Fruit fly (Drosophila melanogaster) whole organism, embryonic: Measurements from ENCODE around the gene Eip93F.

Source experiments
- Antp ChIP-seq: fragments of 200-800 bp; sonication (Bioruptor generic); optimal IDR thresholded peaks from 3 replicates; lab custom pipeline; 2016; ENCODE audit warnings: missing biosample characterization, missing genetic modification characterization
- Atf-2 ChIP-seq: fragments of 200-800 bp; sonication (Bioruptor generic); optimal IDR thresholded peaks from 2 replicates; lab custom pipeline; 2016; ENCODE audit warnings: missing biosample characterization, missing genetic modification characterization
- CG10321 ChIP-seq: fragments of 200-800 bp; sonication (Bioruptor generic); IDR thresholded peaks from 2 replicates; pipeline ENCODE4 v1.3.6; 2022; ENCODE audit warnings: missing biosample characterization, missing genetic modification characterization
- CG10565 ChIP-seq: fragments of 200-800 bp; sonication (Bioruptor generic); optimal IDR thresholded peaks from 3 replicates; lab custom pipeline; 2016; ENCODE audit warnings: missing biosample characterization, mild to moderate bottlenecking, missing genetic modification characterization
- CG11560 ChIP-seq: fragments of 200-800 bp; sonication (Bioruptor generic); IDR thresholded peaks from 3 replicates; pipeline ENCODE4 v1.3.6; 2022; ENCODE audit warnings: missing biosample characterization, missing genetic modification characterization
- CG12155 ChIP-seq: fragments of 200-800 bp; sonication (Bioruptor generic); optimal IDR thresholded peaks from 3 replicates; lab custom pipeline; 2016; ENCODE audit warnings: missing biosample characterization, missing genetic modification characterization
- CG12391 ChIP-seq: fragments of 200-800 bp; sonication (Bioruptor generic); optimal IDR thresholded peaks from 3 replicates; lab custom pipeline; 2018; ENCODE audit warnings: missing biosample characterization, mild to moderate bottlenecking, missing genetic modification characterization, moderate library complexity
- CG16863 ChIP-seq: fragments of 200-800 bp; sonication (Bioruptor generic); optimal IDR thresholded peaks from 3 replicates; lab custom pipeline; 2016; ENCODE audit warnings: missing biosample characterization, missing genetic modification characterization
- CG17186 ChIP-seq: fragments of 200-800 bp; sonication (Bioruptor generic); optimal IDR thresholded peaks from 3 replicates; lab custom pipeline; 2017; ENCODE audit warnings: missing biosample characterization, missing genetic modification reagents, missing genetic modification characterization
- CG17385 ChIP-seq: fragments of 200-800 bp; sonication (Bioruptor generic); optimal IDR thresholded peaks from 3 replicates; lab custom pipeline; 2018; ENCODE audit warnings: missing biosample characterization, mild to moderate bottlenecking, missing genetic modification characterization
- CG18262 ChIP-seq: fragments of 200-800 bp; optimal IDR thresholded peaks from 3 replicates; lab custom pipeline; 2019; ENCODE audit warnings: missing biosample characterization, mild to moderate bottlenecking, missing genetic modification characterization, moderate library complexity
- CG34224 ChIP-seq: fragments of 200-800 bp; sonication (Bioruptor generic); IDR thresholded peaks from 3 replicates; pipeline ENCODE4 v1.3.6; 2022; ENCODE audit warnings: missing biosample characterization, missing genetic modification characterization; ENCODE audit not compliant: partially characterized antibody
- CG4854 ChIP-seq: fragments of 200-800 bp; sonication (Bioruptor generic); optimal IDR thresholded peaks from 2 replicates; lab custom pipeline; 2016; ENCODE audit warnings: missing biosample characterization, missing genetic modification characterization, inconsistent platforms
- CG6683 ChIP-seq: fragments of 200-800 bp; sonication (Bioruptor generic); optimal IDR thresholded peaks from 2 replicates; lab custom pipeline; 2017; ENCODE audit warnings: missing biosample characterization, mild to moderate bottlenecking, missing genetic modification characterization, missing genetic modification reagents
- CG7271 ChIP-seq: fragments of 200-800 bp; sonication (Bioruptor generic); optimal IDR thresholded peaks from 2 replicates; lab custom pipeline; 2018; ENCODE audit warnings: missing biosample characterization, mild to moderate bottlenecking, missing genetic modification characterization, moderate library complexity
- CG8944 ChIP-seq: fragments of 200-800 bp; sonication (Bioruptor generic); optimal IDR thresholded peaks from 3 replicates; lab custom pipeline; 2016; ENCODE audit warnings: missing biosample characterization, missing genetic modification characterization
- Chrac-16 ChIP-seq: fragments of 200-800 bp; sonication (Bioruptor generic); optimal IDR thresholded peaks from 3 replicates; lab custom pipeline; 2016; ENCODE audit warnings: missing biosample characterization, missing genetic modification characterization
- Dad ChIP-seq: fragments of 200-800 bp; sonication (Bioruptor generic); optimal IDR thresholded peaks from 3 replicates; lab custom pipeline; 2016; ENCODE audit warnings: missing biosample characterization, missing genetic modification characterization
- Ets97D ChIP-seq: fragments of 200-800 bp; sonication (Bioruptor generic); optimal IDR thresholded peaks from 3 replicates; lab custom pipeline; 2016; ENCODE audit warnings: missing biosample characterization, missing genetic modification characterization
- HHEX ChIP-seq: fragments of 200-800 bp; sonication (Bioruptor generic); optimal IDR thresholded peaks from 3 replicates; lab custom pipeline; 2017; ENCODE audit warnings: missing biosample characterization, mild to moderate bottlenecking, missing genetic modification characterization, missing genetic modification reagents
- Hand ChIP-seq: fragments of 200-800 bp; sonication (Bioruptor generic); optimal IDR thresholded peaks from 2 replicates; lab custom pipeline; 2017; ENCODE audit warnings: mild to moderate bottlenecking, missing biosample characterization, missing genetic modification reagents, missing genetic modification characterization
- Meics ChIP-seq: fragments of 200-800 bp; sonication (Bioruptor generic); optimal IDR thresholded peaks from 2 replicates; lab custom pipeline; 2017; ENCODE audit warnings: missing biosample characterization, mild to moderate bottlenecking, missing genetic modification characterization
- NC2α ChIP-seq: fragments of 200-800 bp; sonication (Bioruptor generic); optimal IDR thresholded peaks from 2 replicates; lab custom pipeline; 2016; ENCODE audit warnings: missing biosample characterization, missing genetic modification characterization
- Rfx ChIP-seq: fragments of 200-800 bp; sonication (Bioruptor generic); IDR thresholded peaks from 2 replicates; pipeline ENCODE4 v1.3.6; 2022; ENCODE audit warnings: missing biosample characterization, missing genetic modification characterization
- Scr ChIP-seq: fragments of 200-800 bp; sonication (Bioruptor generic); IDR thresholded peaks from 2 replicates; pipeline ENCODE4 v1.3.6; 2022; ENCODE audit warnings: missing biosample characterization, missing genetic modification characterization; ENCODE audit not compliant: partially characterized antibody
- Sin3A ChIP-seq: fragments of >200 bp; optimal IDR thresholded peaks from 2 replicates; lab custom pipeline; 2018
- Taf1 ChIP-seq: fragments of 200-800 bp; sonication (Bioruptor generic); IDR thresholded peaks from 2 replicates; pipeline ENCODE4 v1.3.6; 2022; ENCODE audit warnings: missing biosample characterization, missing genetic modification characterization
- ab ChIP-seq: fragments of 200-800 bp; sonication (Bioruptor generic); optimal IDR thresholded peaks from 2 replicates; lab custom pipeline; 2016; ENCODE audit warnings: missing biosample characterization, missing genetic modification characterization
- ase ChIP-seq: fragments of 200-800 bp; sonication (Bioruptor generic); IDR thresholded peaks from 3 replicates; pipeline ENCODE4 v1.3.6; 2022; ENCODE audit warnings: missing biosample characterization, missing genetic modification characterization
- az2 ChIP-seq: fragments of 200-800 bp; sonication (Bioruptor generic); optimal IDR thresholded peaks from 3 replicates; lab custom pipeline; 2016; ENCODE audit warnings: missing biosample characterization, missing genetic modification characterization
- bsh ChIP-seq, 2 experiments: fragments of 200-800 bp; sonication (Bioruptor generic); optimal IDR thresholded peaks; 2 replicates each; lab custom pipeline; 2017 to 2018; ENCODE audit warnings: mild to moderate bottlenecking in 2 of 2, missing biosample characterization in 2 of 2, missing genetic modification characterization in 2 of 2, moderate library complexity in 1 of 2
- btn ChIP-seq: fragments of 200-800 bp; sonication (Bioruptor generic); optimal IDR thresholded peaks from 2 replicates; lab custom pipeline; 2016; ENCODE audit warnings: missing biosample characterization, missing genetic modification characterization
- ftz-f1 ChIP-seq: fragments of 200-800 bp; sonication (Bioruptor generic); optimal IDR thresholded peaks from 2 replicates; lab custom pipeline; 2016; ENCODE audit warnings: missing biosample characterization, missing genetic modification characterization
- gce ChIP-seq: fragments of 200-800 bp; sonication (Bioruptor generic); IDR thresholded peaks from 3 replicates; pipeline ENCODE4 v1.3.6; 2022; ENCODE audit warnings: missing biosample characterization, missing genetic modification characterization
- insv ChIP-seq, 2 experiments: fragments of 200-800 bp; sonication (Bioruptor generic); optimal IDR thresholded peaks; 3 replicates each; lab custom pipeline; 2016 to 2018; ENCODE audit warnings: missing biosample characterization in 2 of 2, missing genetic modification characterization in 2 of 2
- lab ChIP-seq: fragments of 200-800 bp; sonication (Bioruptor generic); optimal IDR thresholded peaks from 3 replicates; lab custom pipeline; 2017; ENCODE audit warnings: missing biosample characterization, missing genetic modification characterization, mild to moderate bottlenecking, moderate library complexity, missing genetic modification reagents
- prd ChIP-seq, 3 experiments: fragments of >200 bp in 2 of 3; fragments of 200-800 bp in 1 of 3; sonication (Bioruptor generic) in 1 of 3; optimal IDR thresholded peaks in 2 of 3; IDR thresholded peaks in 1 of 3; 2 replicates in 2 of 3; 3 replicates in 1 of 3; pipeline versions ENCODE4 v1.3.6 to Lab custom; 2017 to 2022; ENCODE audit warnings: missing biosample characterization in 1 of 3, missing genetic modification characterization in 1 of 3
- pum ChIP-seq: fragments of 200-800 bp; sonication (Bioruptor generic); optimal IDR thresholded peaks from 2 replicates; lab custom pipeline; 2016; ENCODE audit warnings: missing biosample characterization, missing genetic modification characterization
- ro ChIP-seq: fragments of 200-800 bp; sonication (Bioruptor generic); IDR thresholded peaks from 2 replicates; pipeline ENCODE4 v1.3.6; 2022; ENCODE audit warnings: missing biosample characterization, missing genetic modification characterization
- row ChIP-seq: fragments of 200-800 bp; sonication (Bioruptor generic); IDR thresholded peaks from 3 replicates; pipeline ENCODE4 v1.3.6; 2022; ENCODE audit warnings: missing biosample characterization, missing genetic modification characterization
- sc ChIP-seq, 3 experiments: fragments of >200 bp in 2 of 3; fragments of 200-800 bp in 1 of 3; sonication (Bioruptor generic) in 1 of 3; optimal IDR thresholded peaks; 2 replicates in 2 of 3; 3 replicates in 1 of 3; lab custom pipeline; 2017; ENCODE audit warnings: mild to moderate bottlenecking in 1 of 3, missing biosample characterization in 1 of 3, missing genetic modification characterization in 1 of 3, missing genetic modification reagents in 1 of 3
- slbo ChIP-seq: fragments of 200-800 bp; sonication (Bioruptor generic); IDR thresholded peaks from 2 replicates; pipeline ENCODE4 v1.3.6; 2022; ENCODE audit warnings: missing biosample characterization, missing genetic modification characterization
- so ChIP-seq: fragments of 200-800 bp; sonication (Bioruptor generic); IDR thresholded peaks from 3 replicates; pipeline ENCODE4 v1.3.6; 2022; ENCODE audit warnings: missing biosample characterization, missing genetic modification characterization
- ssp ChIP-seq: fragments of 200-800 bp; sonication (Bioruptor generic); IDR thresholded peaks from 2 replicates; pipeline ENCODE4 v1.3.6; 2022; ENCODE audit warnings: missing biosample characterization, missing genetic modification characterization
- stwl ChIP-seq: fragments of 200-800 bp; sonication (Bioruptor generic); optimal IDR thresholded peaks from 3 replicates; lab custom pipeline; 2018; ENCODE audit warnings: missing biosample characterization, mild to moderate bottlenecking, missing genetic modification characterization, moderate library complexity
- tx ChIP-seq: fragments of 200-800 bp; sonication (Bioruptor generic); optimal IDR thresholded peaks from 2 replicates; lab custom pipeline; 2016; ENCODE audit warnings: missing biosample characterization, missing genetic modification characterization
- unpg ChIP-seq: fragments of 200-800 bp; sonication (Bioruptor generic); optimal IDR thresholded peaks from 3 replicates; lab custom pipeline; 2018; ENCODE audit warnings: missing biosample characterization, mild to moderate bottlenecking, missing genetic modification characterization, moderate library complexity
- vvl ChIP-seq: fragments of 200-800 bp; sonication (Bioruptor generic); IDR thresholded peaks from 2 replicates; pipeline ENCODE4 v1.3.6; 2022; ENCODE audit warnings: missing biosample characterization, missing genetic modification characterization
- zfh2 ChIP-seq: fragments of 200-800 bp; sonication (Bioruptor generic); optimal IDR thresholded peaks from 2 replicates; lab custom pipeline; 2016; ENCODE audit warnings: missing biosample characterization, missing genetic modification characterization

The Eip93F gene

DNA sequence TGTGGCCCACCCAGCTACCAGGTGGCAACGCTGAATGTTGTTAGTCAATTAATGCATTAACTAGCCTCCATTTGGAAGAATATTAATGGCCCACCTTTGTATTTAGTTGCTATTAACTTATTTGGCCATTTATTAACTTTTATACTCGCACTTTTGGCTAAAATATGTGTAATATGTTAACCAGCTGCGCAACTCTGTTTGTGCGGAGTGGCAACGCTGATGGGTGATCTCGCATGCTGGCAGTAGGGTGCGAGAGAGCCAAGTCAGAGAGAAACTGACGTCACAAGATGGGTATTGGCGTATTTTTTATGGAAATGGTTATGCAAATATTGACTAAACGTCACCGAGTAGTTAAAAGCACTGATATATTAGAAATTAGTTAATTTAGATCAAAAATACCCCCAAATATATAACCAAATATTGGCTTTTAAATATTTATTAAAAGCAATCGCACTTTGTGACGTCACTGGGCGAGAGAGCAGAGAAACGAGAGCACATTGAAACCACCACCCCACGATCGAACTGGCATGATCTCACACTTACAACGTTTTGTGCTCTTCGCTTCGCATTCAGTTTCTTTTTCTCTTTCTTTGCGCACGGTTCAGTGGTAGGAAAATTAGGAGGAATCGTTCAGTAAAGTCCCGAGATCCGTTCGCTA, 92.8 kb downstream of the Eip93F start, which contains the start of gene how (continued):
- TF ChIP-seq CG7271 (tag; lab: Kevin White, UChicago) (no peak), CG16863 (no peak), Antp (GFP tag; lab: Kevin White, UChicago) (peak; percentile 23), tx (GFP tag; lab: Kevin White, UChicago) (peak; percentile 96), Hand (GFP tag; lab: Kevin White, UChicago) (peak; percentile 24), lab (GFP tag; lab: Kevin White, UChicago) (peak; percentile 36), vvl (GFP tag; lab: Robert Waterston, UW) (no peak), ase (no peak), Scr (GFP tag; lab: Robert Waterston, UW) (peak; percentile 43; the same call in 1 of the 2 replicates), so (GFP tag; lab: Robert Waterston, UW) (peak; percentile 48; the same call in 1 of the 3 replicates), CG6683 (no peak), CG12155 (GFP tag; lab: Kevin White, UChicago) (no peak), Meics (GFP tag; lab: Kevin White, UChicago) (no peak), unpg (GFP tag; lab: Kevin White, UChicago) (no peak), Rfx (GFP tag; lab: Robert Waterston, UW) (0 out of 2 replicates have a peak, but pooled peaks have one; percentile 12), ftz-f1 (GFP tag; lab: Kevin White, UChicago) (no peak), CG8944 (peak; percentile 11), pum (GFP tag; lab: Kevin White, UChicago) (no peak), sc (optimal IDR thresholded peaks at IDR 0.05; lab: Kevin White, UChicago) (no peak), sc (GFP tag; optimal IDR thresholded peaks at IDR 0.05; lab: Kevin White, UChicago) (no peak), slbo (GFP tag; lab: Robert Waterston, UW) (peak; percentile 38; the same call in 1 of the 2 replicates), Dad (no peak), insv (GFP tag; optimal IDR thresholded peaks at IDR 0.05; lab: Kevin White, UChicago) (peak in 1 of 2 experiments; percentile 5), Ets97D (GFP tag; lab: Kevin White, UChicago) (peak; percentile 52), btn (GFP tag; lab: Kevin White, UChicago) (no peak), az2 (GFP tag; lab: Kevin White, UChicago) (peak; percentile 12), CG17186 (peak; percentile 84), Taf1 (GFP tag; lab: Robert Waterston, UW) (no peak), Atf-2 (GFP tag; lab: Kevin White, UChicago) (peak; percentile 19), Chrac-16 (GFP tag; lab: Kevin White, UChicago) (peak; percentile 8), gce (GFP tag; lab: Robert Waterston, UW) (no peak), CG12391 (no peak), ro (no peak), CG4854 (no peak), stwl (tag; lab: Kevin White, UChicago) (peak; percentile 45), zfh2 (GFP tag; lab: Kevin White, UChicago) (no peak), CG10321 (GFP tag; lab: Robert Waterston, UW) (no peak), NC2α (peak; percentile 20), Sin3A (lab: Kevin White, UChicago) (peak; percentile 90), bsh (GFP tag; optimal IDR thresholded peaks at IDR 0.05; lab: Kevin White, UChicago) (peak in 1 of 2 experiments; percentile 6), CG11560 (tag; lab: Robert Waterston, UW) (no peak), row (peak; percentile 96), CG10565 (GFP tag; lab: Kevin White, UChicago) (no peak), ssp (GFP tag; lab: Robert Waterston, UW) (no peak), prd (optimal IDR thresholded peaks at IDR 0.05; lab: Kevin White, UChicago) (no peak), prd (GFP tag; IDR thresholded peaks at IDR 0.05; lab: Robert Waterston, UW) (no peak), CG18262 (tag; lab: Kevin White, UChicago) (peak; percentile 48), CG34224 (GFP tag; lab: Robert Waterston, UW) (peak; percentile 48; the same call in 1 of the 3 replicates), HHEX (GFP tag; lab: Kevin White, UChicago) (peak; percentile 0), ab (GFP tag; lab: Kevin White, UChicago) (no peak), CG17385 (GFP tag; lab: Kevin White, UChicago) (peak; percentile 7)
